Worm (Caenorhabditis elegans) whole organism, L4/young adult: ENCODE measurements around the gene rsa-2.

Experiments used
- W03F9.2 ChIP-seq: fragments of 150-350 bp; optimal IDR thresholded peaks from 2 replicates; lab custom pipeline; 2014; ENCODE audit warnings: missing biosample characterization, missing genetic modification characterization
- him-1 ChIP-seq: sonication (generic microtip); optimal IDR thresholded peaks from 2 replicates; lab custom pipeline; 2016; ENCODE audit warnings: missing genotype, missing genetic modification reagents, missing genetic modification characterization, missing compliant biosample characterization

ce11 chrIII:11095687-11096086 lies 32.4 kb downstream of the rsa-2 start:
- no peak for TF ChIP-seq him-1 (tag; lab: Kevin White, UChicago)
- TF ChIP-seq W03F9.2 (tag; lab: Kevin White, UChicago), result no peak
